Worm (Caenorhabditis elegans) whole organism, L3 larva: ENCODE measurements around the gene catp-6.

Experiments
- aly-2 ChIP-seq: fragments of 150-350 bp; optimal IDR thresholded peaks from 2 replicates; lab custom pipeline; 2014; ENCODE audit warnings: missing biosample characterization, missing genetic modification characterization
- lin-39 ChIP-seq: fragments of 150-350 bp; optimal IDR thresholded peaks from 2 replicates; lab custom pipeline; 2018; ENCODE audit warnings: missing biosample characterization, missing genetic modification reagents, missing genetic modification characterization

ce11 chrIV:9872210-9872609 lies 47.8 kb upstream of the catp-6 start:
- no peak for TF ChIP-seq lin-39 (tag; lab: Kevin White, UChicago)
- no peak for TF ChIP-seq aly-2 (tag; lab: Kevin White, UChicago)
